Fruit fly (Drosophila melanogaster) whole organism, pupa: Measurements from ENCODE around the gene CG15347.

Experiments
- CG10348 ChIP-seq: fragments of 200-800 bp; sonication (Bioruptor generic); IDR thresholded peaks from 2 replicates; pipeline ENCODE4 v1.3.6; 2022; ENCODE audit warnings: missing biosample characterization, missing genetic modification characterization
- CG12605 ChIP-seq: fragments of 200-800 bp; sonication (Bioruptor generic); IDR thresholded peaks from 2 replicates; pipeline ENCODE4 v1.3.6; 2022; ENCODE audit warnings: missing biosample characterization, missing genetic modification characterization
- CG13204 ChIP-seq: fragments of 200-800 bp; sonication (Bioruptor generic); optimal IDR thresholded peaks from 2 replicates; lab custom pipeline; 2018; ENCODE audit warnings: missing biosample characterization, mild to moderate bottlenecking, missing genetic modification characterization, moderate library complexity
- CG14655 ChIP-seq: fragments of 200-800 bp; sonication (Bioruptor generic); optimal IDR thresholded peaks from 3 replicates; lab custom pipeline; 2017; ENCODE audit warnings: mild to moderate bottlenecking, missing biosample characterization, missing genetic modification reagents, missing genetic modification characterization
- CG15710 ChIP-seq: fragments of 200-800 bp; sonication (Bioruptor generic); optimal IDR thresholded peaks from 2 replicates; lab custom pipeline; 2018; ENCODE audit warnings: missing biosample characterization, mild to moderate bottlenecking, missing genetic modification characterization, moderate library complexity
- CG17806 ChIP-seq: fragments of 200-800 bp; sonication (Bioruptor generic); optimal IDR thresholded peaks from 2 replicates; lab custom pipeline; 2018; ENCODE audit warnings: missing biosample characterization, mild to moderate bottlenecking, missing genetic modification characterization, moderate library complexity
- CG32121 ChIP-seq: fragments of 200-800 bp; sonication (Bioruptor generic); IDR thresholded peaks from 2 replicates; pipeline ENCODE4 v1.3.6; 2022; ENCODE audit warnings: missing biosample characterization, missing genetic modification characterization
- CG34367 ChIP-seq: fragments of 200-800 bp; sonication (Bioruptor generic); optimal IDR thresholded peaks from 2 replicates; lab custom pipeline; 2018; ENCODE audit warnings: missing biosample characterization, mild to moderate bottlenecking, missing genetic modification characterization
- CG4496 ChIP-seq: fragments of 200-800 bp; sonication (Bioruptor generic); IDR thresholded peaks from 3 replicates; pipeline ENCODE4 v1.3.6; 2022; ENCODE audit warnings: missing biosample characterization, missing genetic modification characterization
- CG8159 ChIP-seq: fragments of 200-800 bp; sonication (Bioruptor generic); optimal IDR thresholded peaks from 3 replicates; lab custom pipeline; 2018; ENCODE audit warnings: missing biosample characterization, mild to moderate bottlenecking, missing genetic modification characterization, moderate library complexity
- CG8301 ChIP-seq: fragments of 200-800 bp; sonication (Bioruptor generic); optimal IDR thresholded peaks from 2 replicates; lab custom pipeline; 2018; ENCODE audit warnings: missing biosample characterization, mild to moderate bottlenecking, missing genetic modification characterization
- CG9948 ChIP-seq: fragments of 200-800 bp; sonication (Bioruptor generic); optimal IDR thresholded peaks from 2 replicates; lab custom pipeline; 2018; ENCODE audit warnings: missing biosample characterization, mild to moderate bottlenecking, missing genetic modification characterization, moderate library complexity
- D1 ChIP-seq: fragments of 200-800 bp; sonication (Bioruptor generic); optimal IDR thresholded peaks from 2 replicates; lab custom pipeline; 2018; ENCODE audit warnings: missing biosample characterization, mild to moderate bottlenecking, missing genetic modification characterization, moderate library complexity
- EcR ChIP-seq: fragments of 200-800 bp; sonication (Bioruptor generic); optimal IDR thresholded peaks from 3 replicates; lab custom pipeline; 2019; ENCODE audit warnings: missing biosample characterization, missing genetic modification characterization, mild to moderate bottlenecking, moderate library complexity, missing genetic modification reagents
- Ets98B ChIP-seq: fragments of 200-800 bp; sonication (Bioruptor generic); IDR thresholded peaks from 2 replicates; pipeline ENCODE4 v1.3.6; 2022; ENCODE audit warnings: missing biosample characterization, missing genetic modification characterization
- Pif1A ChIP-seq: fragments of 200-800 bp; sonication (Bioruptor generic); optimal IDR thresholded peaks from 3 replicates; lab custom pipeline; 2016; ENCODE audit warnings: missing biosample characterization, missing genetic modification characterization
- Pif1B ChIP-seq: fragments of 200-800 bp; sonication (Bioruptor generic); optimal IDR thresholded peaks from 3 replicates; lab custom pipeline; 2016; ENCODE audit warnings: missing biosample characterization, missing genetic modification characterization
- Snoo ChIP-seq: fragments of 200-800 bp; sonication (Bioruptor generic); optimal IDR thresholded peaks from 3 replicates; lab custom pipeline; 2017; ENCODE audit warnings: missing biosample characterization, mild to moderate bottlenecking, missing genetic modification characterization, inconsistent platforms
- fd96Ca ChIP-seq: fragments of 200-800 bp; sonication (Bioruptor generic); IDR thresholded peaks from 3 replicates; pipeline ENCODE4 v1.3.6; 2022; ENCODE audit warnings: missing biosample characterization, missing genetic modification characterization
- gl ChIP-seq: fragments of 200-800 bp; sonication (Bioruptor generic); optimal IDR thresholded peaks from 2 replicates; lab custom pipeline; 2018; ENCODE audit warnings: missing biosample characterization, mild to moderate bottlenecking, missing genetic modification characterization
- rn ChIP-seq: fragments of 200-800 bp; sonication (Bioruptor generic); IDR thresholded peaks from 2 replicates; pipeline ENCODE4 v1.3.6; 2022; ENCODE audit warnings: missing biosample characterization, missing genetic modification characterization

The CG15347 gene

DNA sequence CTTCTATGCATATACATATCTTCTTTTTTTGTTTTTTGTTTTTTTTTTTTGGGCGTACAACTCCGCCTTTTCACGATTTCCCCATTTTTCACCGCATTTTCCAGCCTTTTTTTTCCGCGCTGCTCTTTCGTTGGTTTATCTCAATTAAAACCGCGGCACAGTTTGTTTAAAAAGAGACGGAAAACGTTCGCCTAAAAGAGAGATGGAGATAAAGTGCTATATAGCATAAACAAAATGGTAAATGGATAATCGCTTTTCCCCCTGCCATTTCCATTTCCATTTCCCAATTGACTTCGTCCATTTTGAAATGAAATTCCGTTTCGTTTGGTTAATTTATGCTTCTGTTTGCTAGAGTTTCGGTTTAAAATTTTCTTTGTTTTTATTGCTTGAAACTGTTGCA lies 13.5 kb downstream of the CG15347 start:
- TF ChIP-seq CG12605 (GFP tag; lab: Robert Waterston, UW) (no peak), gl (tag; lab: Kevin White, UChicago) (no peak), CG15710 (tag; lab: Kevin White, UChicago) (no peak), rn (no peak), CG8301 (tag; lab: Kevin White, UChicago) (no peak), CG10348 (GFP tag; lab: Robert Waterston, UW) (no peak), Pif1B (no peak), EcR (GFP tag; lab: Kevin White, UChicago) (no peak), CG4496 (GFP tag; lab: Robert Waterston, UW) (no peak), CG32121 (GFP tag; lab: Robert Waterston, UW) (no peak), CG9948 (tag; lab: Kevin White, UChicago) (no peak), CG34367 (tag; lab: Kevin White, UChicago) (no peak), D1 (tag; lab: Kevin White, UChicago) (no peak), CG13204 (GFP tag; lab: Kevin White, UChicago) (no peak), Pif1A (no peak), CG14655 (GFP tag; lab: Kevin White, UChicago) (no peak), CG8159 (no peak), CG17806 (no peak), fd96Ca (GFP tag; lab: Robert Waterston, UW) (no peak)

DNA sequence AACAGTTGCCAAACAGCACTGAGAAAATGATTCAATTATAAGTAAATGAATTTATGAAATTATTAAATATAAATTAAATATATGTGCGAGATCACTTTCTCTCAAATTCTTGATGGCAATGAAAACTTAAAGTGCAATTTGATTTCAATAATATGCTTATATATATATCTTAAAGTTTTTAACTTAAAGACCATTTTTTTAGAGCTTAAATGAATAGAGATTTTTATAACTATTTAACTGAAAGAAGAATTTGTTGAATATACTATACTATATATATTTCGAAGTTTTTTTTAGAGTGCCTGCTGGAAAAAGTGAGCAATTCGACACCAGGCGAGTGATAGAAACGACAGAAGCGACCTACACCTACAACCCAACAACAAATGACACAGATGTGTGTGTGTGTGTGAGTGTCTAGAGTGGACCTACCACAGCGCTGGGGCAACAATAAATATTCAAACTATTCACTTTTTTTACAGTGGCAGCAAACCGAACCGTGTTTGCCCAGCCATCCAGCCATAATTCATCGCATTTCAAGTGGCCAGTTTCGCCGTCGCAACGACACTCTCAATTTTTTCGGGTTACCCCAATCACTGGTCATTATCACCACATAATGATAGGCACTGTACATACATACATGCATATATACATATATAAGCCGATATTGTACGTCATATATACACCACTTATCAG lies 15.7 kb downstream of the CG15347 start:
- TF ChIP-seq fd96Ca (GFP tag; lab: Robert Waterston, UW) (no peak), CG8159 (peak; percentile 33), CG14655 (GFP tag; lab: Kevin White, UChicago) (no peak), Snoo (tag; lab: Kevin White, UChicago) (no peak), CG17806 (no peak)
- TF ChIP-seq, all 21 proteins: peak for 1

DNA sequence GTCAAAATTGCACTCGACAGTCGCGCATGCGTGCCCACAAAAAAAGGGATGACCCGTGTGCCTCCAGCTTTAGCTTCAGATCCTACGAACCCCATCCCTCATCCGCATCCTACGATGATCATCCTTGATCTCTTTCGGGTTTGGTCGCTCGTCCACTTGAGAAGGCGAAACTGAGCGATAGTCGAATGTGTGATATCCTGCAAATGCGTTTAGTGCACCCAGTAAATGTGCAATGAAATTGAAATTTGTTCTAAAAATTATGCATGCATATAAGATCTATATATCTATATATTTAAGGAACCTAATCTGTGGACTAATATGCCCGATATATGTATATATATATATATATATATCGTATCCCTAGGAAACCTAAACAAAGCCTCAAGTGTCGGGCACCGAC lies 16.4 kb downstream of the CG15347 start:
- TF ChIP-seq CG34367 (tag; lab: Kevin White, UChicago) (no peak), CG13204 (GFP tag; lab: Kevin White, UChicago) (no peak), D1 (tag; lab: Kevin White, UChicago) (no peak), rn (no peak), CG17806 (no peak), CG4496 (GFP tag; lab: Robert Waterston, UW) (no peak), Ets98B (no peak), CG15710 (tag; lab: Kevin White, UChicago) (no peak), CG32121 (GFP tag; lab: Robert Waterston, UW) (no peak), CG12605 (GFP tag; lab: Robert Waterston, UW) (no peak), gl (tag; lab: Kevin White, UChicago) (no peak), Pif1A (no peak), Pif1B (no peak), CG14655 (GFP tag; lab: Kevin White, UChicago) (no peak), Snoo (tag; lab: Kevin White, UChicago) (no peak), CG8301 (tag; lab: Kevin White, UChicago) (no peak), CG9948 (tag; lab: Kevin White, UChicago) (no peak), EcR (GFP tag; lab: Kevin White, UChicago) (no peak)

DNA sequence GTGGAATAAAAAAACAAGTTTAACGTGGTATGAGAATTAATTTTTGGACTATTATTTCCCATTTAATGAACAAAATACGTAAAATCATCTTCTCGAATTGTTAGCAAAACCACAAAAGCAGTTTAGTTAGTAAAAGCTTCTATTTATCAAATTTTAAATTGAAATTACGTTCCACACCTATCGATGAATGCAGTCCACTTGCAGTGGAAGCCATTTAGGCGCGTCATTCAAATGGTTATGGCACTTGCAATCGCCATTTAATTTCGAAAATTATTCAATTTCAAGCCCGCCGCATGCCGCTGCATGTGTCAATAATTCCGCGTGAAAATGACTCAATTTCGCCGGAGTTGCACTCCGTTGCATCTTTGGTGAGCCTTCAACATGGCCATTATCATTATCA lies 17.8 kb downstream of the CG15347 start:
- TF ChIP-seq CG14655 (GFP tag; lab: Kevin White, UChicago) (no peak), Snoo (tag; lab: Kevin White, UChicago) (no peak), CG10348 (GFP tag; lab: Robert Waterston, UW) (no peak), CG32121 (GFP tag; lab: Robert Waterston, UW) (no peak), CG9948 (tag; lab: Kevin White, UChicago) (no peak), CG4496 (GFP tag; lab: Robert Waterston, UW) (no peak), fd96Ca (GFP tag; lab: Robert Waterston, UW) (no peak), Ets98B (no peak), rn (no peak), Pif1A (no peak), CG8301 (tag; lab: Kevin White, UChicago) (no peak), CG8159 (no peak), Pif1B (no peak), CG15710 (tag; lab: Kevin White, UChicago) (no peak)
- TF ChIP-seq, all 21 proteins: peak for 0

DNA sequence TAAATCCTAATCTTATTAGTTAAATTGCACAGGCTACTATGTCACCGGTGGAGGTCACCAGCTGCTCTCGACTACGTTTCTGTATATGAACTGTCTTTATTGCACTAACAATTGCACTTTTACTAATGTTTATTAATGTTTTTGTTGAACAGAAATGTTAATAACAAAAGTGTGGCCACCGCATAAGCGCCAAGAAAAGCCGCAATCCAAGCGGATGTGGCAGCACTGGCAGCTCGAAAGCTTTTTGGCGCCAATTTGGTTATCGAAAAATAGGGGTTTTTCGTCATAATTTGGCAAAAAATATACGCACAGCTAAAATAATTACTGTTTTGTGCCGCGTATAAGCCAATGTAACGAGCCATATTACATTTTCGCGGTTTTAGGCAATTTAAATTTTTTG lies 18.5 kb downstream of the CG15347 start, which contains the start of gene CG12123:
CG12123 (minus strand) TSS at position 188 of the 400 bp plus-strand sequence.
- TF ChIP-seq CG32121 (GFP tag; lab: Robert Waterston, UW) = no peak
- no peak for TF ChIP-seq Snoo (tag; lab: Kevin White, UChicago)
- no peak for TF ChIP-seq D1 (tag; lab: Kevin White, UChicago)
- no peak for TF ChIP-seq CG8301 (tag; lab: Kevin White, UChicago)
- TF ChIP-seq CG8159 = no peak
- no peak for TF ChIP-seq Pif1B
- no peak for TF ChIP-seq CG12605 (GFP tag; lab: Robert Waterston, UW)
- TF ChIP-seq CG34367 (tag; lab: Kevin White, UChicago) = no peak
- TF ChIP-seq CG4496 (GFP tag; lab: Robert Waterston, UW) = no peak
- TF ChIP-seq CG17806 = no peak
- no peak for TF ChIP-seq rn
